Fruit fly (Drosophila melanogaster): ENCODE data around the gene Es2.
A peak's percentile ranks its signal among the peaks of the same experiment; 100 is the strongest.

Es2 gene

DNA sequence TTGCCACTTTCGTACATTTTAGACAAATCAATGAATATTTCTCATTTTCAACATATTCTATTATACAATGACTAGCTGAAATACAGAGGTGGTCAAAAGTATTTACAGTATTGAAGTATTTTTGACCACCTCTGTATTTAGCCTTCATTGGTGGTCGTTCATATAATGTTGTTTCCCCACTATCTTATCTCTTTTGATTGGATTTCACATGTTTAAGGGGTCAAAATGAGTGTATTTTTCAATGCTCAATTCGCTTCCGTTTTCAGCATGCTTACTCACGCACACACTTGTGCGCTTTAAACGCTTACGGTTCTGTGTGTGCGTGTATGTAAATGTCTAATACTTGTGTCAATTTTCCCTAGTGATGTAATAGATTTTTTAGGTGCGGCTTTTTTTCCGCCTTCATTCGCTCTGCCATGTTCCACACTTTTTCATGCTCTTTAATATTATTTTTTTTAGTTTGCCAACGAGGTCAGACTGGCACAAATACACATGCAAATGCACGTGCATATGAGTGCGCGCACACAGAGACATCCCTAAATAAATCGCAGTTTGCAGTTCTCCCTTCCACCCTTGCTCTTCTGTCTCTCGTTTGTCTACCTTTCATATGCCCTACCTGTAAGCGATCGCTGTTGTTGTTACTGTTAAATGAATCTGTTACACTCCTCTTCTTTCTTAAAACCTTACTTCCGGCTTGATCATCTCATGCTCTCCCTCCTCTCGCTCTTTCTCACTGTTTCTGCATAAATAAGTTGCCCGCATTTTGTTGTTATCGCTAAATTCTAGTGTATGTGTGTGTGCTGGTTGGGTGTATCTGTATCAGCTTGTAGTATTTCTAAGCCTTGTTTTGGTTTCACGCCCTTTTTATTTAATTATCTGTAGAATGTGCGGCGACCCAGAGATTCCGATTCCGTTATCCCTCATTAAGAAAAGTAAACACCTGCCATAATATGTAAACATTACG, 48.8 kb upstream of the Es2 start (continued):
- peak; percentile 49 for TF ChIP-seq lab (GFP tag; optimal IDR thresholded peaks at IDR 0.05)
- peak; percentile 71 for TF ChIP-seq CG4360 (GFP tag; IDR thresholded peaks at IDR 0.05)
- TF ChIP-seq CG15073 (GFP tag; optimal IDR thresholded peaks at IDR 0.05), result peak; percentile 71
- no peak for TF ChIP-seq CG14965 (GFP tag; optimal IDR thresholded peaks at IDR 0.05; ENCODE audit: borderline replicate concordance)
- TF ChIP-seq CG9817 (tag; optimal IDR thresholded peaks at IDR 0.05), result no peak
- 0 out of 3 replicates have a peak, but pooled peaks have one; percentile 34 for TF ChIP-seq z (GFP tag; IDR thresholded peaks at IDR 0.05)
- TF ChIP-seq Pdp1 (GFP tag; optimal IDR thresholded peaks at IDR 0.05), result peak in 1 of 2 experiments; percentile 96
- peak; percentile 86 for TF ChIP-seq CG15479 (GFP tag; optimal IDR thresholded peaks at IDR 0.05)
- TF ChIP-seq CG32767 (GFP tag; IDR thresholded peaks at IDR 0.05), result 0 out of 2 replicates have a peak, but pooled peaks have one; percentile 11
- peak; percentile 17 for TF ChIP-seq ftz-f1 (GFP tag; optimal IDR thresholded peaks at IDR 0.05)
- TF ChIP-seq Eip74EF (GFP tag; optimal IDR thresholded peaks at IDR 0.05), result peak in 1 of 2 experiments; percentile 76
- peak; percentile 52 for TF ChIP-seq Med (GFP tag)
- no peak for TF ChIP-seq NFAT (GFP tag; IDR thresholded peaks at IDR 0.05)
- peak; percentile 83 for TF ChIP-seq cg (GFP tag; optimal IDR thresholded peaks at IDR 0.05)
- peak; percentile 23 for TF ChIP-seq abd-A (tag; optimal IDR thresholded peaks at IDR 0.05)
- no peak for TF ChIP-seq scrt (GFP tag; optimal IDR thresholded peaks at IDR 0.05)
- TF ChIP-seq CG17829 (tag; optimal IDR thresholded peaks at IDR 0.05), result no peak
- peak; percentile 23 for TF ChIP-seq CG2678 (tag; optimal IDR thresholded peaks at IDR 0.05)
- TF ChIP-seq sens (GFP tag), result peak; percentile 6
- TF ChIP-seq cwo (GFP tag; optimal IDR thresholded peaks at IDR 0.05), result peak; percentile 25
- TF ChIP-seq kni (GFP tag; optimal IDR thresholded peaks at IDR 0.05), result peak; percentile 73
- TF ChIP-seq nom (GFP tag; optimal IDR thresholded peaks at IDR 0.05), result peak; percentile 22
- peak; percentile 31 for TF ChIP-seq Nf-YC (tag; optimal IDR thresholded peaks at IDR 0.05)
- peak; percentile 11 for TF ChIP-seq HmgZ (tag; optimal IDR thresholded peaks at IDR 0.05)

- TF ChIP-seq Nf-YC (tag; optimal IDR thresholded peaks at IDR 0.05), result peak; percentile 42
- TF ChIP-seq mirr (GFP tag; optimal IDR thresholded peaks at IDR 0.05), result peak; percentile 73
- TF ChIP-seq CG7786 (GFP tag; optimal IDR thresholded peaks at IDR 0.05), result no peak
- TF ChIP-seq CG2120 (GFP tag; optimal IDR thresholded peaks at IDR 0.05), result peak; percentile 2
- no peak for TF ChIP-seq ac (GFP tag; optimal IDR thresholded peaks at IDR 0.05)
- TF ChIP-seq CG1603 (tag; optimal IDR thresholded peaks at IDR 0.05), result no peak
- TF ChIP-seq exex (tag; optimal IDR thresholded peaks at IDR 0.05), result peak; percentile 87
- no peak for TF ChIP-seq CG34224 (GFP tag; IDR thresholded peaks at IDR 0.05; ENCODE audit: partially characterized antibody)
- TF ChIP-seq CG7963 (GFP tag; IDR thresholded peaks at IDR 0.05; ENCODE audit: partially characterized antibody), result no peak
- TF ChIP-seq CG10543 (GFP tag; optimal IDR thresholded peaks at IDR 0.05), result no peak
- peak; percentile 42 for TF ChIP-seq sug (tag; optimal IDR thresholded peaks at IDR 0.05)
- TF ChIP-seq sd (tag; optimal IDR thresholded peaks at IDR 0.05), result peak; percentile 69
- no peak for TF ChIP-seq sens (GFP tag)
- 0 out of 2 replicates have a peak, but pooled peaks have one; percentile 19 for TF ChIP-seq GATAe (GFP tag; conservative IDR thresholded peaks at IDR 0.05)
- TF ChIP-seq CG34376 (GFP tag; optimal IDR thresholded peaks at IDR 0.05), result peak; percentile 44
- TF ChIP-seq CG15011 (GFP tag; optimal IDR thresholded peaks at IDR 0.05), result no peak
- peak; percentile 15 for TF ChIP-seq cg (GFP tag; optimal IDR thresholded peaks at IDR 0.05)
- no peak for TF ChIP-seq CG9437 (GFP tag; optimal IDR thresholded peaks at IDR 0.05)
- 0 out of 2 replicates have a peak, but pooled peaks have one; percentile 10 for TF ChIP-seq Rfx (GFP tag; IDR thresholded peaks at IDR 0.05)
- no peak for TF ChIP-seq Dad (GFP tag; optimal IDR thresholded peaks at IDR 0.05)
- TF ChIP-seq crol (GFP tag; IDR thresholded peaks at IDR 0.05), result 0 out of 2 replicates have a peak, but pooled peaks have one; percentile 10
- TF ChIP-seq grau (tag; optimal IDR thresholded peaks at IDR 0.05), result peak; percentile 21
- peak; percentile 44 to 78 for TF ChIP-seq Trl (optimal IDR thresholded peaks at IDR 0.05)
- no peak for TF ChIP-seq Trl (GFP tag; optimal IDR thresholded peaks at IDR 0.05)
- TF ChIP-seq Aef1 (GFP tag; IDR thresholded peaks at IDR 0.05), result no peak
These were observed 47.7 kb upstream of the Es2 start for dm6 chrX:8413513-8414113.
